Fruit fly (Drosophila melanogaster) whole organism, prepupa: ENCODE data around the gene dpp.

ENCODE experiments used
- Blimp-1 ChIP-seq: fragments of 200-800 bp; sonication (Bioruptor generic); optimal IDR thresholded peaks from 3 replicates; lab custom pipeline; 2017; ENCODE audit warnings: missing biosample characterization, missing genetic modification characterization, mild to moderate bottlenecking, moderate library complexity, missing genetic modification reagents
- CG16779 ChIP-seq: fragments of 200-800 bp; sonication (Bioruptor generic); optimal IDR thresholded peaks from 3 replicates; lab custom pipeline; 2017; ENCODE audit warnings: missing biosample characterization, mild to moderate bottlenecking, missing genetic modification characterization
- CG3032 ChIP-seq: fragments of 200-800 bp; optimal IDR thresholded peaks from 2 replicates; lab custom pipeline; 2019; ENCODE audit warnings: missing biosample characterization, mild to moderate bottlenecking, missing genetic modification characterization, moderate library complexity
- CG4318 ChIP-seq: fragments of 200-800 bp; sonication (Bioruptor generic); optimal IDR thresholded peaks from 3 replicates; lab custom pipeline; 2017; ENCODE audit warnings: missing biosample characterization, mild to moderate bottlenecking, missing genetic modification characterization
- CG8119 ChIP-seq: fragments of 200-800 bp; sonication (Bioruptor generic); IDR thresholded peaks from 3 replicates; pipeline ENCODE4 v1.3.6; 2022; ENCODE audit warnings: missing biosample characterization, missing genetic modification characterization
- Gug ChIP-seq: fragments of 200-800 bp; sonication (Bioruptor generic); IDR thresholded peaks from 2 replicates; pipeline ENCODE4 v1.3.6; 2022; ENCODE audit warnings: missing biosample characterization, missing genetic modification characterization
- OdsH ChIP-seq: fragments of 200-800 bp; sonication (Bioruptor generic); optimal IDR thresholded peaks from 3 replicates; lab custom pipeline; 2016; ENCODE audit warnings: missing biosample characterization, missing genetic modification characterization
- Sox15 ChIP-seq: fragments of 200-800 bp; sonication (Bioruptor generic); optimal IDR thresholded peaks from 3 replicates; lab custom pipeline; 2016; ENCODE audit warnings: missing biosample characterization, missing genetic modification characterization
- eg ChIP-seq: fragments of 200-800 bp; sonication (Bioruptor generic); IDR thresholded peaks from 3 replicates; pipeline ENCODE4 v1.3.6; 2022; ENCODE audit warnings: missing biosample characterization, missing genetic modification characterization
- fkh ChIP-seq: fragments of 200-800 bp; sonication (Bioruptor generic); optimal IDR thresholded peaks from 3 replicates; lab custom pipeline; 2017; ENCODE audit warnings: missing biosample characterization, mild to moderate bottlenecking, missing genetic modification characterization, moderate library complexity
- lz ChIP-seq: fragments of 200-800 bp; sonication (Bioruptor generic); optimal IDR thresholded peaks from 3 replicates; lab custom pipeline; 2016; ENCODE audit warnings: missing biosample characterization, missing genetic modification characterization
- net ChIP-seq: fragments of 200-800 bp; sonication (Bioruptor generic); optimal IDR thresholded peaks from 3 replicates; lab custom pipeline; 2016; ENCODE audit warnings: missing biosample characterization, missing genetic modification characterization

DNA sequence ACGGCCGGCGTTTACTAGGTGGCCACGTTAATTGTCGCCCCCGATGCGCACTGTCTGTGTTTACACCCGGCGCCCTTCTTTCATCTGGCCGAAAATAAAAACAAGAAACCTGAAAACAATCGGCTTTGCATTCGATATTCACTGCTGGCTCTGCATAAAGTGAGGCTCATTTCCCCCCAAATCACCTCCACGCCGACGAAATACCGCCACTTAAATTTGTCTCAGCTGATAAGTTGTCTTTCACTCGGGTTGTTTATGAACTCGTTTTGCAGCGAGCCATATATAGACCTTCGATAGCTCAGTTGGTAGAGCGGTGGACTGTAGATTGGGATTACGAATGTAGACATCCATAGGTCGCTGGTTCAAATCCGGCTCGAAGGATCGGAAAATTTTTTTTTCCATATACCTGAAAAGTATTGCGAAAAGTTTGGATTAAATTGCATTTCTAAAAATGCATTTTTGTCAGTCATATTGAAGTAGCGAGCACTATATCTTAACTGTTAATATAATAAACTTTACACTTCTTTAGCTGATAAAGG is 34.2 kb downstream of the dpp start:
- TF ChIP-seq CG16779 (tag; lab: Kevin White, UChicago) (no peak), Gug (GFP tag; lab: Robert Waterston, UW) (no peak), Blimp-1 (GFP tag; lab: Kevin White, UChicago) (no peak), fkh (GFP tag; lab: Kevin White, UChicago) (no peak), Sox15 (GFP tag; lab: Kevin White, UChicago) (no peak), OdsH (GFP tag; lab: Kevin White, UChicago) (no peak), lz (GFP tag; lab: Kevin White, UChicago) (no peak), CG3032 (tag; lab: Kevin White, UChicago) (no peak), CG8119 (GFP tag; lab: Robert Waterston, UW) (no peak), net (no peak), eg (GFP tag; lab: Robert Waterston, UW) (no peak), CG4318 (GFP tag; lab: Kevin White, UChicago) (no peak)
